Worm (Caenorhabditis elegans) whole organism, L1 larva: ENCODE results near the gene aagr-2.
A peak's percentile ranks its signal among the peaks of the same experiment; 100 is the strongest.

ENCODE experiments used
- C16A3.4 ChIP-seq: fragments of 150-350 bp; optimal IDR thresholded peaks from 2 replicates; lab custom pipeline; 2014; ENCODE audit warnings: missing biosample characterization, missing genetic modification characterization
- C34B4.2 ChIP-seq: sonication (generic microtip); optimal IDR thresholded peaks from 2 replicates; lab custom pipeline; 2017; ENCODE audit warnings: mild to moderate bottlenecking, missing genetic modification characterization, missing compliant biosample characterization
- Y116A8C.19 ChIP-seq: sonication (generic microtip); optimal IDR thresholded peaks from 2 replicates; lab custom pipeline; 2016; ENCODE audit warnings: missing compliant biosample characterization, missing genetic modification characterization, borderline replicate concordance
- aha-1 ChIP-seq: fragments of 150-350 bp; optimal IDR thresholded peaks from 2 replicates; lab custom pipeline; 2014; ENCODE audit warnings: missing biosample characterization, missing genetic modification characterization
- alr-1 ChIP-seq: fragments of 200-800 bp; sonication (Bioruptor generic); optimal IDR thresholded peaks from 2 replicates; lab custom pipeline; 2018; ENCODE audit warnings: borderline replicate concordance, mild to moderate bottlenecking, missing genetic modification characterization, missing compliant biosample characterization
- aly-2 ChIP-seq: fragments of 150-350 bp; optimal IDR thresholded peaks from 2 replicates; lab custom pipeline; 2014; ENCODE audit warnings: missing biosample characterization, missing genetic modification characterization
- ama-1 ChIP-seq: fragments of 150-350 bp; optimal IDR thresholded peaks from 2 replicates; lab custom pipeline; 2014
- blmp-1 ChIP-seq: fragments of 150-350 bp; optimal IDR thresholded peaks from 2 replicates; lab custom pipeline; 2014; ENCODE audit warnings: missing biosample characterization, missing genetic modification characterization
- ceh-63 ChIP-seq: fragments of 200-800 bp; sonication (Bioruptor generic); optimal IDR thresholded peaks from 2 replicates; lab custom pipeline; 2018; ENCODE audit warnings: mild to moderate bottlenecking, missing genetic modification characterization, missing compliant biosample characterization
- ceh-82 ChIP-seq, 3 experiments: fragments of 150-350 bp in 1 of 3; sonication (generic microtip) in 2 of 3; optimal IDR thresholded peaks; 2 replicates each; lab custom pipeline; 2014 to 2017; ENCODE audit warnings: missing biosample characterization in 3 of 3, missing genetic modification characterization in 3 of 3
- ceh-88 ChIP-seq: fragments of 200-800 bp; sonication (Bioruptor generic); IDR thresholded peaks from 2 replicates; pipeline ENCODE4 v1.3.6; 2022; ENCODE audit warnings: missing genetic modification characterization, missing compliant biosample characterization
- dpl-1 ChIP-seq, 3 experiments: fragments of 150-350 bp in 2 of 3; sonication (generic microtip) in 1 of 3; optimal IDR thresholded peaks; 2 replicates each; lab custom pipeline; 2014 to 2017; ENCODE audit warnings: missing biosample characterization in 3 of 3, missing genetic modification characterization in 3 of 3, missing genetic modification reagents in 3 of 3
- efl-1 ChIP-seq, 4 experiments: fragments of 150-350 bp; optimal IDR thresholded peaks in 3 of 4; peaks in 1 of 4; 1 replicate in 1 of 4; 2 replicates in 3 of 4; lab custom pipeline; 2014; ENCODE audit warnings: missing biosample characterization in 2 of 4, missing genetic modification characterization in 2 of 4, missing genetic modification reagents in 2 of 4
- egl-13 ChIP-seq: sonication (generic microtip); optimal IDR thresholded peaks from 2 replicates; lab custom pipeline; 2016; ENCODE audit warnings: missing genotype, missing genetic modification reagents, missing genetic modification characterization, missing compliant biosample characterization
- elt-2 ChIP-seq: sonication (generic microtip); optimal IDR thresholded peaks from 2 replicates; lab custom pipeline; 2016; ENCODE audit warnings: missing genetic modification characterization, mild to moderate bottlenecking, inconsistent platforms, missing compliant biosample characterization, missing genetic modification reagents
- elt-3 ChIP-seq, 6 experiments: fragments of 150-350 bp in 1 of 6; sonication (generic microtip); optimal IDR thresholded peaks; 2 replicates each; lab custom pipeline; 2017 to 2018; ENCODE audit warnings: missing biosample characterization in 6 of 6, missing genetic modification characterization in 6 of 6, inconsistent platforms in 1 of 6
- fkh-10 ChIP-seq: sonication (generic microtip); optimal IDR thresholded peaks from 2 replicates; lab custom pipeline; 2017; ENCODE audit warnings: missing biosample characterization, missing genetic modification reagents, missing genetic modification characterization
- grh-1 ChIP-seq: fragments of 200-800 bp; sonication (Bioruptor generic); IDR thresholded peaks from 2 replicates; pipeline ENCODE4 v1.3.6; 2022; ENCODE audit warnings: missing genetic modification reagents, missing genetic modification characterization, missing compliant biosample characterization
- hpl-2 ChIP-seq: fragments of 150-350 bp; optimal IDR thresholded peaks from 2 replicates; lab custom pipeline; 2014; ENCODE audit warnings: missing biosample characterization, missing genetic modification reagents, missing genetic modification characterization
- irx-1 ChIP-seq: sonication (generic microtip); optimal IDR thresholded peaks from 2 replicates; lab custom pipeline; 2016; ENCODE audit warnings: missing genetic modification characterization, missing compliant biosample characterization
- jun-1 ChIP-seq: fragments of 150-350 bp; optimal IDR thresholded peaks from 2 replicates; lab custom pipeline; 2014; ENCODE audit warnings: missing biosample characterization, missing genetic modification reagents, missing genetic modification characterization
- lin-13 ChIP-seq: fragments of 150-350 bp; optimal IDR thresholded peaks from 2 replicates; lab custom pipeline; 2014; ENCODE audit warnings: missing biosample characterization, missing genetic modification reagents, missing genetic modification characterization
- lin-14 ChIP-seq: fragments of 200-800 bp; sonication (Bioruptor generic); optimal IDR thresholded peaks from 2 replicates; lab custom pipeline; 2018; ENCODE audit warnings: mild to moderate bottlenecking, missing genetic modification characterization, moderate library complexity, missing compliant biosample characterization
- lin-15B ChIP-seq: fragments of 150-350 bp; sonication (generic microtip); optimal IDR thresholded peaks from 3 replicates; lab custom pipeline; 2014; ENCODE audit warnings: missing biosample characterization, missing genetic modification characterization
- lin-35 ChIP-seq, 2 experiments: fragments of 150-350 bp; optimal IDR thresholded peaks; 2 replicates each; lab custom pipeline; 2014; ENCODE audit warnings: missing biosample characterization in 2 of 2, missing genetic modification characterization in 2 of 2, missing genetic modification reagents in 2 of 2
- lin-39 ChIP-seq: fragments of 150-350 bp; optimal IDR thresholded peaks from 2 replicates; lab custom pipeline; 2014; ENCODE audit warnings: missing biosample characterization, missing genetic modification reagents, missing genetic modification characterization
- lir-3 ChIP-seq: sonication (generic microtip); optimal IDR thresholded peaks from 2 replicates; lab custom pipeline; 2016; ENCODE audit warnings: mild to moderate bottlenecking, missing genetic modification characterization, moderate library complexity, missing compliant biosample characterization; ENCODE audit not compliant: poor library complexity
- lsy-2 ChIP-seq, 2 experiments: fragments of 150-350 bp; optimal IDR thresholded peaks; 2 replicates each; lab custom pipeline; 2014; ENCODE audit warnings: missing biosample characterization in 2 of 2, missing genetic modification characterization in 2 of 2
- mab-9 ChIP-seq: fragments of 200-800 bp; sonication (Bioruptor generic); IDR thresholded peaks from 2 replicates; pipeline ENCODE4 v1.3.6; 2022; ENCODE audit warnings: missing genetic modification reagents, missing genetic modification characterization, missing compliant biosample characterization
- mdl-1 ChIP-seq, 2 experiments: fragments of 150-350 bp; optimal IDR thresholded peaks; 2 replicates each; lab custom pipeline; 2014 to 2017; ENCODE audit warnings: missing biosample characterization in 2 of 2, missing genetic modification characterization in 2 of 2, inconsistent platforms in 1 of 2
- mef-2 ChIP-seq: fragments of 150-350 bp; optimal IDR thresholded peaks from 2 replicates; lab custom pipeline; 2014; ENCODE audit warnings: missing biosample characterization, missing genetic modification characterization
- mep-1 ChIP-seq: fragments of 150-350 bp; optimal IDR thresholded peaks from 2 replicates; lab custom pipeline; 2014; ENCODE audit warnings: missing biosample characterization, missing genetic modification characterization
- nhr-12 ChIP-seq: sonication (generic microtip); optimal IDR thresholded peaks from 2 replicates; lab custom pipeline; 2017; ENCODE audit warnings: missing biosample characterization, missing genetic modification characterization
- nhr-19 ChIP-seq: fragments of 200-800 bp; sonication (Bioruptor generic); conservative IDR thresholded peaks from 2 replicates; pipeline ENCODE4 v1.3.6; 2022; ENCODE audit warnings: missing genetic modification characterization, missing compliant biosample characterization
- nhr-20 ChIP-seq: sonication (generic microtip); optimal IDR thresholded peaks from 2 replicates; lab custom pipeline; 2016; ENCODE audit warnings: mild to moderate bottlenecking, missing genetic modification characterization, missing compliant biosample characterization
- nhr-76 ChIP-seq: sonication (generic microtip); optimal IDR thresholded peaks from 2 replicates; lab custom pipeline; 2017; ENCODE audit warnings: missing biosample characterization, missing genetic modification characterization
- nhr-84 ChIP-seq: sonication (generic microtip); optimal IDR thresholded peaks from 2 replicates; lab custom pipeline; 2017; ENCODE audit warnings: missing biosample characterization, missing genetic modification characterization
- nhr-85 ChIP-seq: sonication (generic microtip); peaks from one replicate; lab custom pipeline; 2016; ENCODE audit warnings: missing genetic modification characterization, inconsistent platforms, missing compliant biosample characterization
- pax-3 ChIP-seq: fragments of 200-800 bp; sonication (Bioruptor generic); optimal IDR thresholded peaks from 2 replicates; lab custom pipeline; 2018; ENCODE audit warnings: mild to moderate bottlenecking, missing genetic modification characterization, moderate library complexity, missing compliant biosample characterization
- rnt-1 ChIP-seq: sonication (generic microtip); optimal IDR thresholded peaks from 2 replicates; lab custom pipeline; 2016; ENCODE audit warnings: mild to moderate bottlenecking, missing genetic modification characterization, moderate library complexity, missing compliant biosample characterization
- skn-1 ChIP-seq: fragments of 150-350 bp; optimal IDR thresholded peaks from 2 replicates; lab custom pipeline; 2014; ENCODE audit warnings: missing biosample characterization, missing genetic modification characterization
- snu-23 ChIP-seq: sonication (generic microtip); optimal IDR thresholded peaks from 2 replicates; lab custom pipeline; 2016; ENCODE audit warnings: missing genetic modification characterization, missing compliant biosample characterization
- sup-37 ChIP-seq: fragments of 200-800 bp; sonication (Bioruptor generic); optimal IDR thresholded peaks from 2 replicates; lab custom pipeline; 2018; ENCODE audit warnings: mild to moderate bottlenecking, missing genetic modification characterization, missing compliant biosample characterization
- tlp-1 ChIP-seq: fragments of 150-350 bp; optimal IDR thresholded peaks from 2 replicates; lab custom pipeline; 2014; ENCODE audit warnings: missing biosample characterization, missing genetic modification characterization
- unc-130 ChIP-seq: fragments of 150-350 bp; optimal IDR thresholded peaks from 2 replicates; lab custom pipeline; 2017; ENCODE audit warnings: missing biosample characterization, missing genetic modification characterization, inconsistent platforms
- unc-30 ChIP-seq: sonication (generic microtip); optimal IDR thresholded peaks from 2 replicates; lab custom pipeline; 2017; ENCODE audit warnings: missing biosample characterization, missing genetic modification characterization
- unc-62 ChIP-seq: fragments of 150-350 bp; optimal IDR thresholded peaks from 2 replicates; lab custom pipeline; 2014; ENCODE audit warnings: missing biosample characterization, missing genetic modification reagents, missing genetic modification characterization
- zag-1 ChIP-seq: fragments of 150-350 bp; optimal IDR thresholded peaks from 2 replicates; lab custom pipeline; 2014; ENCODE audit warnings: missing biosample characterization, missing genetic modification characterization

The aagr-2 gene

DNA sequence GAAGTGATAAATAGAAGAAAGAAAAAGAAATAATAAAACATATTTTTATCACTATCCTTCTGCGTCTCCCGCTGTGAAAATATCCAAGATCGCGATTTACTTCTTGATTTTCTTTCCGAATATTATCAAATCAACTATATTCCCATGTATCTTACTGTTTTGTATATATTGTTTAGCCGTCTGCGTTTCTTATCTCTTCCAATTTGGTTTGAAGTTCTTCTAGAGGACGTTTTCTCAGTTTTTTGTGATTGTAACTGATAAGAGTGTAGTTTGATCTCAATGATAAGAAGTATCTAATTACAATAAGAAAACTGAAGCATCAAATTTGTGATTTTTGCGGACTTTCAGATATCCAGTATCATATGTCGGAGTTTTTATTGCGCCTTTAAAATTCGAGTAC is 35.6 kb upstream of the aagr-2 start:
- TF ChIP-seq C34B4.2, result no peak
- TF ChIP-seq fkh-10 (GFP tag; lab: Kevin White, UChicago), result no peak
- TF ChIP-seq dpl-1 (GFP tag; optimal IDR thresholded peaks at IDR 0.05; lab: Kevin White, UChicago), result no peak
- TF ChIP-seq unc-62, result no peak
- no peak for TF ChIP-seq hpl-2
- peak in 1 of 6 experiments; percentile 63 for TF ChIP-seq elt-3 (tag; optimal IDR thresholded peaks at IDR 0.05; lab: Kevin White, UChicago)
- TF ChIP-seq lsy-2 (tag; optimal IDR thresholded peaks at IDR 0.05; lab: Kevin White, UChicago), result peak in 1 of 2 experiments; percentile 16
- TF ChIP-seq snu-23 (GFP tag; lab: Kevin White, UChicago), result peak; percentile 9
- TF ChIP-seq C16A3.4 (tag; lab: Kevin White, UChicago), result no peak
- TF ChIP-seq elt-2 (tag; lab: Kevin White, UChicago), result peak; percentile 67
- TF ChIP-seq blmp-1 (tag; lab: Kevin White, UChicago), result peak; percentile 31
- TF ChIP-seq tlp-1, result no peak
- TF ChIP-seq lin-35 (GFP tag; optimal IDR thresholded peaks at IDR 0.05; lab: Kevin White, UChicago), result no peak
- peak; percentile 45 for TF ChIP-seq lin-14 (GFP tag; lab: Kevin White, UChicago)
- no peak for TF ChIP-seq ceh-88 (GFP tag; lab: Robert Waterston, UW)
- no peak for TF ChIP-seq grh-1 (GFP tag; lab: Robert Waterston, UW)
- peak; percentile 44 for TF ChIP-seq nhr-20 (tag; lab: Kevin White, UChicago)
- peak; percentile 74 for TF ChIP-seq nhr-85
- TF ChIP-seq alr-1 (tag; lab: Kevin White, UChicago), result no peak
- no peak for TF ChIP-seq mef-2

DNA sequence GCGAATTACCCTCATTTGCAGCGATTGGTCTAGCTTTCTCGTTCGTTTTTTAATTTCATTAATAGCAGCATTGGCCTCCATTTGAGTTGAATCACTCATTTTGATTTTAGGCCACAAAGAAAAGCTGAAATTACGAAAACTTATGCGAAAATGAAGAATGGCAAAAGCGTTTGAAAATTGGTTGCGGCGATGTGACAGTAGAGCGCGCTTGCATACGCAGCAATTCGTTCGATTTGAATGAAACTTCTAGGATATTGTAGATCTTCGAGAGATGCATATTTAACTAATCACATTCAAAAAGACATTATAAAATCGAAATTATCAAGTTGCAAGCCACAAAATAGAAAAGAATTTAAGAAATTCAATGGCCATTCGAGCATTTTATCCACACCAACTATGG is 34.7 kb upstream of the aagr-2 start, which contains the start of gene ulp-2:
ulp-2 (minus strand) TSS at position 158 of the 400 bp plus-strand sequence.
- TF ChIP-seq aha-1 (tag; lab: Kevin White, UChicago) (no peak), lin-35 (GFP tag; optimal IDR thresholded peaks at IDR 0.05; lab: Kevin White, UChicago) (peak; percentile 28 to 71), ama-1 (lab: Kevin White, UChicago) (no peak), lin-15B (peak; percentile 37), nhr-12 (tag; lab: Kevin White, UChicago) (no peak), rnt-1 (tag; lab: Kevin White, UChicago) (peak; percentile 13), lsy-2 (tag; optimal IDR thresholded peaks at IDR 0.05; lab: Kevin White, UChicago) (peak; percentile 12 to 46), snu-23 (GFP tag; lab: Kevin White, UChicago) (peak; percentile 12), mep-1 (tag; lab: Kevin White, UChicago) (peak; percentile 40), sup-37 (GFP tag; lab: Kevin White, UChicago) (no peak), egl-13 (tag; lab: Kevin White, UChicago) (no peak), aly-2 (tag; lab: Kevin White, UChicago) (no peak), Y116A8C.19 (no peak), lin-14 (GFP tag; lab: Kevin White, UChicago) (peak; percentile 22), unc-62 (no peak), efl-1 (optimal IDR thresholded peaks at IDR 0.05; lab: Kevin White, UChicago) (peak; percentile 40 to 51), efl-1 (GFP tag; optimal IDR thresholded peaks at IDR 0.05 in 1 of 2; lab: Kevin White, UChicago) (peak; percentile 51 to 55), blmp-1 (tag; lab: Kevin White, UChicago) (peak; percentile 7), ceh-63 (no peak), dpl-1 (GFP tag; optimal IDR thresholded peaks at IDR 0.05; lab: Kevin White, UChicago) (peak in 2 of 3 experiments; percentile 46 to 67)

DNA sequence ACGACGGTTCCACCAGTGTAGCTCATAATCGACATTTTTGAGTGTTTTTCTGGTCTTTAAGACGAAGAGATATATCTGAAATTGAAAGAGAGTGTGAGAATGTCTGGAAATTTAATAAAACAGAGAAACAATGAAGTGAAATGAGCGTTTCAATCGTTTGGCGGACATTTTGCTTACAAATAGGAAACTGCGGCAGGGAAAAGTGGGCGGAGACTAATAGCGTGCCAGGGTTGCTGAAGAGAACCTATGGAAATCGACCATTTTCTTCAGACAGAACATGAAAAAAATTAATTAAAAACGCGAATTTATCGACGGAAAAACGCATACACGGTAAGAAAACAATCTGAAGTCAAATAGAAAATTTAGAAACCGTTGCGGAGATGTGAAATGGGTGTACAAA is 30.3 kb upstream of the aagr-2 start, which contains the start of gene pbs-3:
pbs-3 (minus strand) TSS at position 75 of the 400 bp plus-strand sequence.
- TF ChIP-seq mdl-1 (tag; optimal IDR thresholded peaks at IDR 0.05; lab: Kevin White, UChicago) (no peak), lin-13 (peak; percentile 47), mep-1 (tag; lab: Kevin White, UChicago) (no peak), nhr-19 (GFP tag; lab: Robert Waterston, UW) (0 out of 2 replicates have a peak, but pooled peaks have one; percentile 5), nhr-84 (tag; lab: Kevin White, UChicago) (no peak), unc-130 (tag; lab: Kevin White, UChicago) (peak; percentile 65), unc-30 (tag; lab: Kevin White, UChicago) (no peak), lir-3 (peak; percentile 55), skn-1 (tag; lab: Kevin White, UChicago) (peak; percentile 97), lin-35 (GFP tag; optimal IDR thresholded peaks at IDR 0.05; lab: Kevin White, UChicago) (peak; percentile 59 to 86), C34B4.2 (no peak), zag-1 (tag; lab: Kevin White, UChicago) (no peak), nhr-76 (tag; lab: Kevin White, UChicago) (no peak), mab-9 (no peak), jun-1 (tag; lab: Kevin White, UChicago) (peak; percentile 2), fkh-10 (GFP tag; lab: Kevin White, UChicago) (no peak), irx-1 (tag; lab: Kevin White, UChicago) (no peak), grh-1 (GFP tag; lab: Robert Waterston, UW) (no peak), pax-3 (tag; lab: Kevin White, UChicago) (no peak), elt-2 (tag; lab: Kevin White, UChicago) (peak; percentile 46), ceh-82 (tag; optimal IDR thresholded peaks at IDR 0.05; lab: Kevin White, UChicago) (peak; percentile 44 to 79 (median 72)), lin-39 (tag; lab: Kevin White, UChicago) (no peak)
